Fruit fly (Drosophila melanogaster): ENCODE data around the gene CG34452.
A peak's percentile ranks its signal among the peaks of the same experiment; 100 is the strongest.

CG34452 gene

dm6 chr3L:15729306-15730006 lies 41.8 kb upstream of the CG34452 start (continued):
- TF ChIP-seq her (GFP tag; optimal IDR thresholded peaks at IDR 0.05) (peak; percentile 23), Dek (tag; optimal IDR thresholded peaks at IDR 0.05) (no peak), sqz (GFP tag; optimal IDR thresholded peaks at IDR 0.05) (peak; percentile 26), vfl (GFP tag; optimal IDR thresholded peaks at IDR 0.05) (no peak), crol (GFP tag; IDR thresholded peaks at IDR 0.05) (no peak), CG13287 (GFP tag; IDR thresholded peaks at IDR 0.05; ENCODE audit: partially characterized antibody) (peak; percentile 63), CG6654 (GFP tag; optimal IDR thresholded peaks at IDR 0.05) (no peak), Asciz (GFP tag; optimal IDR thresholded peaks at IDR 0.05) (no peak), gsb (GFP tag; IDR thresholded peaks at IDR 0.05) (no peak), Kr (GFP tag; optimal IDR thresholded peaks at IDR 0.05) (no peak), sima (GFP tag; optimal IDR thresholded peaks at IDR 0.05) (no peak), btn (GFP tag; optimal IDR thresholded peaks at IDR 0.05) (no peak), CG8281 (tag; optimal IDR thresholded peaks at IDR 0.05) (no peak), C15 (GFP tag; IDR thresholded peaks at IDR 0.05) (no peak), ems (GFP tag; optimal IDR thresholded peaks at IDR 0.05) (no peak), caup (GFP tag; optimal IDR thresholded peaks at IDR 0.05; ENCODE audit: severe bottlenecking) (no peak), CG7839 (tag; optimal IDR thresholded peaks at IDR 0.05) (no peak), CG4360 (GFP tag; IDR thresholded peaks at IDR 0.05) (peak; percentile 46; the same call in 1 of the 2 replicates), lbe (GFP tag; optimal IDR thresholded peaks at IDR 0.05) (no peak), CG3407 (GFP tag; optimal IDR thresholded peaks at IDR 0.05) (no peak), CG14441 (GFP tag; IDR thresholded peaks at IDR 0.05) (no peak), HLH4C (GFP tag; IDR thresholded peaks at IDR 0.05; ENCODE audit: partially characterized antibody) (peak; percentile 57; the same call in 1 of the 3 replicates), ssp (GFP tag; IDR thresholded peaks at IDR 0.05) (no peak), CG2120 (GFP tag; optimal IDR thresholded peaks at IDR 0.05) (no peak), fd3F (GFP tag; optimal IDR thresholded peaks at IDR 0.05) (no peak), CG9797 (GFP tag; optimal IDR thresholded peaks at IDR 0.05) (no peak), CG4820 (GFP tag; optimal IDR thresholded peaks at IDR 0.05) (no peak), CG30431 (GFP tag; optimal IDR thresholded peaks at IDR 0.05) (no peak), Hand (GFP tag; optimal IDR thresholded peaks at IDR 0.05) (no peak), CG12391 (tag; optimal IDR thresholded peaks at IDR 0.05) (no peak), CG6689 (GFP tag; IDR thresholded peaks at IDR 0.05) (no peak), odd (GFP tag; optimal IDR thresholded peaks at IDR 0.05) (no peak), HmgZ (tag; optimal IDR thresholded peaks at IDR 0.05) (no peak), Hr51 (GFP tag; optimal IDR thresholded peaks at IDR 0.05) (peak in 1 of 2 experiments; percentile 5)

dm6 chr3L:15728195-15728594 lies 40.5 kb upstream of the CG34452 start, which contains the start of gene comm:
Gene comm, minus strand, starts transcription at chr3L:15728430.
- no peak for TF ChIP-seq crp (GFP tag; optimal IDR thresholded peaks at IDR 0.05)
- no peak for TF ChIP-seq Optix (GFP tag; IDR thresholded peaks at IDR 0.05)
- TF ChIP-seq CG13894 (tag; optimal IDR thresholded peaks at IDR 0.05) = peak; percentile 69
- TF ChIP-seq bsh (GFP tag; optimal IDR thresholded peaks at IDR 0.05) = peak in 1 of 2 experiments; percentile 8
- peak; percentile 2 for TF ChIP-seq btn (GFP tag; optimal IDR thresholded peaks at IDR 0.05)
- peak; percentile 17 for TF ChIP-seq Nf-YC (tag; optimal IDR thresholded peaks at IDR 0.05)
- peak; percentile 41 for TF ChIP-seq caup (GFP tag; optimal IDR thresholded peaks at IDR 0.05; ENCODE audit: severe bottlenecking)
- TF ChIP-seq ranshi (GFP tag; IDR thresholded peaks at IDR 0.05) = no peak
- TF ChIP-seq CG7963 (GFP tag; IDR thresholded peaks at IDR 0.05; ENCODE audit: partially characterized antibody) = peak; percentile 40; the same call in 1 of the 3 replicates
- TF ChIP-seq Fer3 (tag; optimal IDR thresholded peaks at IDR 0.05) = peak; percentile 11
- TF ChIP-seq CG17328 (GFP tag; IDR thresholded peaks at IDR 0.05) = no peak; the same call in 1 of the 2 replicates
- no peak for TF ChIP-seq pzg (GFP tag; optimal IDR thresholded peaks at IDR 0.05)
- no peak for TF ChIP-seq CG16863 (GFP tag; optimal IDR thresholded peaks at IDR 0.05)
- peak; percentile 26 for TF ChIP-seq pfk (GFP tag; optimal IDR thresholded peaks at IDR 0.05)
- TF ChIP-seq emc (GFP tag; optimal IDR thresholded peaks at IDR 0.05) = no peak
- peak; percentile 49 for TF ChIP-seq Scr (GFP tag; IDR thresholded peaks at IDR 0.05; ENCODE audit: partially characterized antibody)
- peak; percentile 60 to 70 for TF ChIP-seq Trl (optimal IDR thresholded peaks at IDR 0.05)
- TF ChIP-seq Trl (GFP tag; optimal IDR thresholded peaks at IDR 0.05) = peak; percentile 38
